Fruit fly (Drosophila melanogaster) whole organism, prepupa: ENCODE results near the gene CG7900.

Experiments
- CG11762 ChIP-seq: fragments of 200-800 bp; sonication (Bioruptor generic); optimal IDR thresholded peaks from 3 replicates; lab custom pipeline; 2016; ENCODE audit warnings: missing biosample characterization, missing genetic modification characterization; ENCODE audit not compliant: insufficient read depth
- Sox102F ChIP-seq: fragments of 200-800 bp; sonication (Bioruptor generic); optimal IDR thresholded peaks from 2 replicates; lab custom pipeline; 2016; ENCODE audit warnings: missing biosample characterization, mild to moderate bottlenecking, missing genetic modification characterization
- Sox14 ChIP-seq: fragments of 200-800 bp; sonication (Bioruptor generic); optimal IDR thresholded peaks from 3 replicates; lab custom pipeline; 2016; ENCODE audit warnings: missing biosample characterization, missing genetic modification characterization
- acj6 ChIP-seq: fragments of 200-800 bp; sonication (Bioruptor generic); optimal IDR thresholded peaks from 3 replicates; lab custom pipeline; 2016; ENCODE audit warnings: missing biosample characterization, missing genetic modification characterization
- spab ChIP-seq: fragments of 200-800 bp; sonication (Bioruptor generic); optimal IDR thresholded peaks from 2 replicates; lab custom pipeline; 2017; ENCODE audit warnings: missing biosample characterization, mild to moderate bottlenecking, missing genetic modification characterization, missing genetic modification reagents

- peak; percentile 99 for TF ChIP-seq spab
- peak; percentile 98 for TF ChIP-seq Sox102F (GFP tag; lab: Kevin White, UChicago)
- peak; percentile 90 for TF ChIP-seq Sox14
- peak; percentile 85 for TF ChIP-seq CG11762
- peak; percentile 77 for TF ChIP-seq acj6 (GFP tag; lab: Kevin White, UChicago)
Observed at dm6 chr3R:8105839-8106718, 12.2 kb downstream of the CG7900 start.
